Worm (Caenorhabditis elegans): ENCODE measurements around the gene xbx-6.

The xbx-6 gene

DNA sequence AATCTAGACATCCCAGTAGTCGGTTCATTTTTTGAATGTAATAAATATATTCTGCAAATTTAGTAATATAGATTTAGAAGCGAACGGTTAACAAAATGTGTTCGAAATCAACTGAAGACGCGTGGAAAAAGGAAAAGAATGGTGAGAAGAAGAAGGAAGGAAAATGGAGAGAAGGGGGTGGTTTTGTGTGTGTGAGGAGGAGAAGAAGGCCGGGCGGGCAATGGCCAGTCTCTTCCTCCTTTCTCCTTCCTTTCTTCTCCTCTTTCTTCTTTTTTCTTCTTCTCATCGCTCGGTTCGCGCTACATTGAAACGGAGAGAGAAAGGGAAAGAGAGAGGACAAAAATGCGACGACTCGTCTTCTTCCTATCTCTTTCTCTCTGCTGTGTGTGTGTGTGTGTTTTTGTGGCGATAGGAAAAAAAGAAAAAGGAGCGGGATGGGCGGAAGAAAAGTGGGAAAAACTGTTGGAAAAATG, 10.7 kb upstream of the xbx-6 start, which contains the start of gene ztf-9 (continued):
- no peak for TF ChIP-seq unc-62 (GFP tag; optimal IDR thresholded peaks at IDR 0.05)

DNA sequence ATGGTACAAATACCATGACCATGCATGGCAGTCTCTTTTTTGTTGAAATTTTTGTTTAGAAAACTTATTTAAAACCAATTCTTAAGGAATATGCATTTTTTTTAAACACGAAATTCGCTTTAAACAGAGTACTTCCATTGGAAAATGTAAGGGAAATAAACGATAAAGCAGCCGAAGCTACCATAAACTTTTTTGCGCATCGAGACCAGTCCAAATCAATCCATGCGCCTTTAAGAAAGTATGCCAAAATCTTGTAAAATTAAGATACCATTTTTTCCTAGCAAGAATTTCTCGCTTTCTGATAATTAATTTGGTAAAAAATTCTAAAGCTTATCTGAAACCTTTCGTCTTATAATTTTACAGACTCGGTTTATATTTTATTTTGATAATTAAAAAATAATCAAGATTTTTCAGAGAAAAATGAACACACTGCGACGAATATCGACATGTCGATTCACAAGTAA, 10.2 kb upstream of the xbx-6 start, which contains the start of gene ZK287.7:
Gene ZK287.7, plus strand, starts transcription at position 414 of the 464 bp plus-strand sequence.
- no peak for TF ChIP-seq madf-3 (GFP tag; IDR thresholded peaks at IDR 0.05)
- peak; percentile 13 for TF ChIP-seq xnd-1 (tag; optimal IDR thresholded peaks at IDR 0.05)
- TF ChIP-seq F57A8.1 (GFP tag; optimal IDR thresholded peaks at IDR 0.05): no peak
- TF ChIP-seq nhr-120 (GFP tag; IDR thresholded peaks at IDR 0.05): no peak
- peak; percentile 70 for TF ChIP-seq F33H1.4 (GFP tag; IDR thresholded peaks at IDR 0.05)
- no peak for TF ChIP-seq lin-40 (tag; optimal IDR thresholded peaks at IDR 0.05)
- no peak for TF ChIP-seq let-607 (tag; optimal IDR thresholded peaks at IDR 0.05)
- no peak for TF ChIP-seq ceh-58 (GFP tag; IDR thresholded peaks at IDR 0.05)
- no peak for TF ChIP-seq sdz-38 (tag; optimal IDR thresholded peaks at IDR 0.05)
- 0 out of 2 replicates have a peak, but pooled peaks have one; percentile 37 for TF ChIP-seq madf-6 (GFP tag; IDR thresholded peaks at IDR 0.05)
- no peak for TF ChIP-seq nfyb-1 (GFP tag; IDR thresholded peaks at IDR 0.05)
- TF ChIP-seq lsl-1 (GFP tag; optimal IDR thresholded peaks at IDR 0.05): peak; percentile 76
- no peak for TF ChIP-seq attf-6 (GFP tag; IDR thresholded peaks at IDR 0.05)
- no peak for TF ChIP-seq lir-1 (GFP tag; conservative IDR thresholded peaks at IDR 0.05)
- TF ChIP-seq egrh-3 (GFP tag; IDR thresholded peaks at IDR 0.05): no peak
- no peak for TF ChIP-seq F23B12.7 (tag; optimal IDR thresholded peaks at IDR 0.05; ENCODE audit: insufficient read depth)
- no peak for TF ChIP-seq unc-130 (GFP tag; optimal IDR thresholded peaks at IDR 0.05)
- TF ChIP-seq ztf-3 (GFP tag; optimal IDR thresholded peaks at IDR 0.05): no peak

DNA sequence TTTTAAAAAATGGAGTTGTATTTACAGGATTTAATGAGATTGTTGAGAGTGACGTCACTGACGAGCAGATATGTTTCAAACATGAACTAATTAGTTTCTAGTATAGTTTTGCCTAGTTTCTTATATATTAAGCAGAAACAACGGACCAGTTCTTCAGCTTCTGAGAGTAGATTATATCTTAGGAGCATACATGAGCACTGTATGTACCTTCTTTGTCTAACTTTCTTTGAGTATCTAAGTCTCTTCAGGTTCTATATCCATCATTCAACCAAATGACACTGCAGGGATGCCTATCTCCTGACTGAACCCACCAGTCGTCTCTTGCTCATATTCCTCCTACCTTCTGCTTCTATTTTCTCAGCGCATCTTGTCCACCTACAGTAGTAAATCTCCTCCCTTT, 6.1 kb upstream of the xbx-6 start, which contains the start of gene her-1:
Gene her-1, plus strand, starts transcription at position 301 of the 400 bp plus-strand sequence.
- no peak for TF ChIP-seq F39B2.1 (GFP tag; IDR thresholded peaks at IDR 0.05)
- TF ChIP-seq F23B12.7 (tag; optimal IDR thresholded peaks at IDR 0.05; ENCODE audit: insufficient read depth): no peak
- TF ChIP-seq snpc-4 (GFP tag; optimal IDR thresholded peaks at IDR 0.05): no peak
- TF ChIP-seq snpc-4 (tag; optimal IDR thresholded peaks at IDR 0.05): no peak
- TF ChIP-seq madf-8 (GFP tag; conservative IDR thresholded peaks at IDR 0.05): no peak
- TF ChIP-seq cebp-2 (GFP tag; IDR thresholded peaks at IDR 0.05): no peak
- no peak for TF ChIP-seq madf-3 (GFP tag; IDR thresholded peaks at IDR 0.05)
- TF ChIP-seq ets-4 (GFP tag; optimal IDR thresholded peaks at IDR 0.05): no peak
- TF ChIP-seq mes-4 (tag; optimal IDR thresholded peaks at IDR 0.05): no peak
- TF ChIP-seq B0261.1 (tag; optimal IDR thresholded peaks at IDR 0.05): no peak
- TF ChIP-seq chd-7 (tag; optimal IDR thresholded peaks at IDR 0.05): no peak
- no peak for TF ChIP-seq ztf-28 (GFP tag; IDR thresholded peaks at IDR 0.05)
- no peak for TF ChIP-seq B0019.2 (GFP tag; conservative IDR thresholded peaks at IDR 0.05)

ce11 chrV:9699216-9699615, 3.6 kb upstream of the xbx-6 start:
- TF ChIP-seq pha-4 (tag; optimal IDR thresholded peaks at IDR 0.05) (no peak), cebp-1 (GFP tag; IDR thresholded peaks at IDR 0.05) (no peak), cebp-1 (tag; optimal IDR thresholded peaks at IDR 0.05) (no peak), lag-1 (GFP tag; IDR thresholded peaks at IDR 0.05) (no peak), lin-40 (tag; optimal IDR thresholded peaks at IDR 0.05) (no peak), lsl-1 (GFP tag; optimal IDR thresholded peaks at IDR 0.05) (no peak)
